Fruit fly (Drosophila melanogaster) whole organism, wandering third instar larva: ENCODE data around the gene CG9706.

Source experiments
- Abd-B ChIP-seq: fragments of >200 bp; optimal IDR thresholded peaks from 2 replicates; lab custom pipeline; 2017; ENCODE audit warnings: missing biosample characterization, missing genetic modification characterization
- CG32264 ChIP-seq: fragments of 200-800 bp; sonication (Bioruptor generic); optimal IDR thresholded peaks from 2 replicates; lab custom pipeline; 2016; ENCODE audit warnings: missing biosample characterization, missing genetic modification characterization
- CG9705 ChIP-seq: fragments of 200-800 bp; sonication (Bioruptor generic); optimal IDR thresholded peaks from 2 replicates; lab custom pipeline; 2018; ENCODE audit warnings: missing biosample characterization, mild to moderate bottlenecking, missing genetic modification characterization
- CrebA ChIP-seq: fragments of 200-800 bp; sonication (Bioruptor generic); optimal IDR thresholded peaks from 2 replicates; lab custom pipeline; 2016; ENCODE audit warnings: missing biosample characterization, mild to moderate bottlenecking, missing genetic modification characterization, borderline replicate concordance
- Dfd ChIP-seq: fragments of >200 bp; optimal IDR thresholded peaks from 2 replicates; lab custom pipeline; 2017; ENCODE audit warnings: missing biosample characterization, missing genetic modification characterization
- Dif ChIP-seq: fragments of 200-275, 200-300 bp; sonication (Bioruptor generic); optimal IDR thresholded peaks from 2 replicates; lab custom pipeline; 2018; ENCODE audit warnings: missing biosample characterization, missing genetic modification characterization; ENCODE audit not compliant: partially characterized antibody
- GATAd ChIP-seq: sonication (Bioruptor generic); optimal IDR thresholded peaks from 2 replicates; lab custom pipeline; 2016; ENCODE audit warnings: missing biosample characterization, missing genetic modification characterization
- Hnf4 ChIP-seq: fragments of 200-800 bp; sonication (Bioruptor generic); optimal IDR thresholded peaks from 2 replicates; lab custom pipeline; 2016; ENCODE audit warnings: missing biosample characterization, mild to moderate bottlenecking, missing genetic modification characterization
- Hr78 ChIP-seq: fragments of >200 bp; optimal IDR thresholded peaks from 2 replicates; lab custom pipeline; 2017; ENCODE audit warnings: missing biosample characterization, missing genetic modification characterization
- Jra ChIP-seq: sonication (Bioruptor generic); optimal IDR thresholded peaks from 2 replicates; lab custom pipeline; 2016; ENCODE audit warnings: missing biosample characterization, missing genetic modification characterization
- Mio ChIP-seq: sonication (Bioruptor generic); optimal IDR thresholded peaks from 2 replicates; lab custom pipeline; 2016; ENCODE audit warnings: missing biosample characterization, missing genetic modification characterization
- Myc ChIP-seq: fragments of >200 bp; optimal IDR thresholded peaks from 2 replicates; lab custom pipeline; 2017
- N ChIP-seq: fragments of >200 bp; optimal IDR thresholded peaks from 2 replicates; lab custom pipeline; 2018; ENCODE audit warnings: missing biosample characterization, missing external identifiers, missing genetic modification characterization
- OdsH ChIP-seq: fragments of 200-800 bp; sonication (Bioruptor generic); optimal IDR thresholded peaks from 2 replicates; lab custom pipeline; 2016; ENCODE audit warnings: missing biosample characterization, mild to moderate bottlenecking, missing genetic modification characterization
- Rel ChIP-seq, 2 experiments: fragments of 200-800 bp; sonication (Bioruptor generic) in 1 of 2; optimal IDR thresholded peaks; 2 replicates in 1 of 2; 3 replicates in 1 of 2; lab custom pipeline; 2016 to 2019; ENCODE audit warnings: mild to moderate bottlenecking in 2 of 2, missing biosample characterization in 2 of 2, missing genetic modification characterization in 2 of 2, moderate library complexity in 1 of 2
- Sp1 ChIP-seq: fragments of 200-800 bp; sonication (Bioruptor generic); optimal IDR thresholded peaks from 3 replicates; lab custom pipeline; 2019; ENCODE audit warnings: missing biosample characterization, mild to moderate bottlenecking, missing genetic modification characterization, moderate library complexity
- Vsx2 ChIP-seq: fragments of 200-300, 225-300 bp; sonication (Bioruptor generic); optimal IDR thresholded peaks from 2 replicates; lab custom pipeline; 2018; ENCODE audit warnings: missing biosample characterization, missing genetic modification characterization; ENCODE audit not compliant: partially characterized antibody
- br ChIP-seq: fragments of 200-800 bp; sonication (Bioruptor generic); optimal IDR thresholded peaks from 2 replicates; lab custom pipeline; 2016; ENCODE audit warnings: missing biosample characterization, missing genetic modification characterization
- brk ChIP-seq: fragments of 200-800 bp; sonication (Bioruptor generic); optimal IDR thresholded peaks from 2 replicates; lab custom pipeline; 2016; ENCODE audit warnings: missing biosample characterization, mild to moderate bottlenecking, missing genetic modification characterization
- dl ChIP-seq, 2 experiments: fragments of 175-275, 200-275 bp in 1 of 2; fragments of 200-275 bp in 1 of 2; sonication (Bioruptor generic); optimal IDR thresholded peaks; lab custom pipeline; 2018; ENCODE audit warnings: mild to moderate bottlenecking in 2 of 2, missing biosample characterization in 2 of 2, missing genetic modification characterization in 2 of 2, moderate library complexity in 2 of 2; ENCODE audit not compliant: partially characterized antibody in 2 of 2, insufficient read depth in 1 of 2
- dmrt93B ChIP-seq: fragments of 200-800 bp; sonication (Bioruptor generic); optimal IDR thresholded peaks from 2 replicates; lab custom pipeline; 2018; ENCODE audit warnings: missing biosample characterization, mild to moderate bottlenecking, missing genetic modification characterization
- dsf ChIP-seq: sonication (Bioruptor generic); optimal IDR thresholded peaks from 2 replicates; lab custom pipeline; 2016; ENCODE audit warnings: missing biosample characterization, missing genetic modification characterization, borderline replicate concordance
- ey ChIP-seq: fragments of 200-800 bp; sonication (Bioruptor generic); optimal IDR thresholded peaks from 2 replicates; lab custom pipeline; 2016; ENCODE audit warnings: missing biosample characterization, missing genetic modification characterization
- fru ChIP-seq: fragments of 200-800 bp; sonication (Bioruptor generic); optimal IDR thresholded peaks from 3 replicates; lab custom pipeline; 2016; ENCODE audit warnings: missing biosample characterization, mild to moderate bottlenecking, missing genetic modification characterization
- h ChIP-seq: fragments of 200-800 bp; sonication (Bioruptor generic); optimal IDR thresholded peaks from 3 replicates; lab custom pipeline; 2016; ENCODE audit warnings: missing biosample characterization, mild to moderate bottlenecking, missing genetic modification characterization
- jim ChIP-seq: fragments of 175-275, 200-325 bp; sonication (Bioruptor generic); optimal IDR thresholded peaks from 2 replicates; lab custom pipeline; 2016; ENCODE audit warnings: missing biosample characterization, mild to moderate bottlenecking, missing genetic modification characterization
- lola ChIP-seq: fragments of >200 bp; optimal IDR thresholded peaks from 2 replicates; lab custom pipeline; 2017; ENCODE audit warnings: missing biosample characterization, missing genetic modification characterization
- pan ChIP-seq: fragments of >200 bp; optimal IDR thresholded peaks from 2 replicates; lab custom pipeline; 2017
- psq ChIP-seq: fragments of 200-800 bp; sonication (Bioruptor generic); optimal IDR thresholded peaks from 3 replicates; lab custom pipeline; 2017; ENCODE audit warnings: missing biosample characterization, mild to moderate bottlenecking, missing genetic modification characterization, moderate library complexity
- rgr ChIP-seq: fragments of 200-800 bp; sonication (Bioruptor generic); optimal IDR thresholded peaks from 3 replicates; lab custom pipeline; 2016; ENCODE audit warnings: missing biosample characterization, mild to moderate bottlenecking, missing genetic modification characterization
- sage ChIP-seq: fragments of 200-800 bp; sonication (Bioruptor generic); optimal IDR thresholded peaks from 2 replicates; lab custom pipeline; 2016; ENCODE audit warnings: missing biosample characterization, mild to moderate bottlenecking, missing genetic modification characterization
- sv ChIP-seq: fragments of 200-800 bp; sonication (Bioruptor generic); optimal IDR thresholded peaks from 3 replicates; lab custom pipeline; 2016; ENCODE audit warnings: missing biosample characterization, missing genetic modification characterization
- tai ChIP-seq: sonication (Bioruptor generic); optimal IDR thresholded peaks from 2 replicates; lab custom pipeline; 2016; ENCODE audit warnings: missing biosample characterization, missing genetic modification characterization
- usp ChIP-seq: fragments of >200 bp; optimal IDR thresholded peaks from 2 replicates; lab custom pipeline; 2017; ENCODE audit warnings: missing biosample characterization, missing genetic modification characterization
- woc ChIP-seq: sonication (Bioruptor generic); optimal IDR thresholded peaks from 2 replicates; lab custom pipeline; 2016; ENCODE audit warnings: missing biosample characterization, mild to moderate bottlenecking, missing genetic modification characterization

Gene CG9706

DNA sequence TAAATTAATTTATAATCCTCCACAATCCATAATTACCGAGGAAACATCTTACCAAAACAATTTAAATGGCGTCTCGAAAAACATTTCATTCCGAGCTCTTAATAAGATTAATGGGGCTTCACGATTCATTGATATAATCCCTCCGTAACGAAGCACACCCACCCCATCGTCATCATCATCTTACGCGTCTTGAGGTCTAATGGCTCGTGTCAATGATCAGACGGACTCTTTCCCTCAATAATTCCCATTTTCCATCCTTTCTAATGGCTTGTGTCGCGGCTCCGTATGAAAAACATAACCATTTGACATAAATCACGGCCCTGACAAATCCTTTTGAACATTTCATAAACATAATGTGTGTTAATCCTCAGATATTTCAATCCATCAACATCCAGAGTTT is 15.9 kb upstream of the CG9706 start:
- TF ChIP-seq dsf (no peak), Sp1 (GFP tag; lab: Kevin White, UChicago) (no peak), usp (GFP tag; lab: Kevin White, UChicago) (no peak), sage (GFP tag; lab: Kevin White, UChicago) (no peak), tai (GFP tag; lab: Kevin White, UChicago) (no peak), sv (GFP tag; lab: Kevin White, UChicago) (no peak), dl (GFP tag; optimal IDR thresholded peaks at IDR 0.05; lab: Kevin White, UChicago; ENCODE audit: insufficient read depth in 1 of 2, partially characterized antibody in 2 of 2) (no peak), psq (GFP tag; lab: Kevin White, UChicago) (no peak), brk (GFP tag; lab: Kevin White, UChicago) (no peak), Hr78 (GFP tag; lab: Kevin White, UChicago) (no peak), lola (no peak), Myc (lab: Kevin White, UChicago) (no peak), pan (no peak), Dfd (no peak), Vsx2 (GFP tag; lab: Kevin White, UChicago) (no peak), CrebA (GFP tag; lab: Kevin White, UChicago) (no peak), Mio (GFP tag; lab: Kevin White, UChicago) (no peak), Abd-B (no peak), Dif (GFP tag; lab: Kevin White, UChicago) (no peak), rgr (GFP tag; lab: Kevin White, UChicago) (no peak)

DNA sequence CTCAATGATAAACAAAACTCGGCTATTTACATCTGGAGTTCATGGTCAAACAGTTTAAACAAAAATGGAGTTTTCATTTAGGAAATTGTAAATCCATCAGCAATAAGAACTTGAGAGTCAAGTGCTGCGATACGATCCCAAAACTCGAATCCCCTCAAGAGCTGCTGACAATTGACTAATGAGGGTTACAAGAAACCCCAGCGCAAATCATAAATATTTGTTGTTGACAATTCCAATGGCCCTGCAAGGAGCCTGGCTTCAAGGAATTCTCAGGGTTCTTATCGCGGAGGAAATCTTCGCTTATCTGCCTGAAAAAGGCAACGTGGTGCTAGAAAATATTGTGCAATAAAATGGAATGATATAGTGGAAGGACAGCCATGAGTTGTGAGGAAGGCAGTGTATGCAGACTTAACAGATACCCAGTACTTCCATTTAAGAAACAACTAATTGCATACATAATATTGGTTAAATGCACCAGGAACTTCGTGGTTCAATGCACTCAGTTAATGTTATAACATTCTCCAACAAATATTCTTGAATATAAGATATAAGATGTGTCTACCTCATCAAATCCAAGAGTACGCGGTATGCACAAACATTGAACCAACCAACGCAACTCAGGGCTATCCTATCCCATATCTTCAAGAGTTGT is 14.7 kb upstream of the CG9706 start:
- TF ChIP-seq Hr78 (GFP tag; lab: Kevin White, UChicago) (no peak), dmrt93B (GFP tag; lab: Kevin White, UChicago) (no peak), Vsx2 (GFP tag; lab: Kevin White, UChicago) (no peak), CG32264 (GFP tag; lab: Kevin White, UChicago) (no peak)

DNA sequence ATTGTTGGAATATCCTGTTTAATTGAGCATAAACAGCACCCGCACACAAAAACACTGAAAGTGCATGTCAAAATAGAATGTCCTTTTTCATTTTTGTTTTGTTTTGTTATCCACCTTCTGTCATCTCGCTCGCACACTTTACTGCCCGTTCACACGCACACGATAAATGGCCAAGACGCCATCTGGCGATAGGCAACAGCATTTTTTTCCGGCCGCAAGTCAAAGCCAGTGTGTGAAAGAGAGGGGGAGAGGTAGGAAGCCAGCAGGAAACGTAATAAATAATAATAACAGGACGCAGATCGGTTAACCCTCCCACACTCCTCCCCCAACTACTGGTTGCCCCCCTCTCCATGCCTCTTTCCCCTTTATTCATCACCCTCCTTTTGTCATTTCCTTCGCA is 12.9 kb upstream of the CG9706 start:
- no peak for TF ChIP-seq dsf
- peak; percentile 6 for TF ChIP-seq CG9705 (GFP tag; lab: Kevin White, UChicago)
- peak; percentile 92 for TF ChIP-seq psq (GFP tag; lab: Kevin White, UChicago)

DNA sequence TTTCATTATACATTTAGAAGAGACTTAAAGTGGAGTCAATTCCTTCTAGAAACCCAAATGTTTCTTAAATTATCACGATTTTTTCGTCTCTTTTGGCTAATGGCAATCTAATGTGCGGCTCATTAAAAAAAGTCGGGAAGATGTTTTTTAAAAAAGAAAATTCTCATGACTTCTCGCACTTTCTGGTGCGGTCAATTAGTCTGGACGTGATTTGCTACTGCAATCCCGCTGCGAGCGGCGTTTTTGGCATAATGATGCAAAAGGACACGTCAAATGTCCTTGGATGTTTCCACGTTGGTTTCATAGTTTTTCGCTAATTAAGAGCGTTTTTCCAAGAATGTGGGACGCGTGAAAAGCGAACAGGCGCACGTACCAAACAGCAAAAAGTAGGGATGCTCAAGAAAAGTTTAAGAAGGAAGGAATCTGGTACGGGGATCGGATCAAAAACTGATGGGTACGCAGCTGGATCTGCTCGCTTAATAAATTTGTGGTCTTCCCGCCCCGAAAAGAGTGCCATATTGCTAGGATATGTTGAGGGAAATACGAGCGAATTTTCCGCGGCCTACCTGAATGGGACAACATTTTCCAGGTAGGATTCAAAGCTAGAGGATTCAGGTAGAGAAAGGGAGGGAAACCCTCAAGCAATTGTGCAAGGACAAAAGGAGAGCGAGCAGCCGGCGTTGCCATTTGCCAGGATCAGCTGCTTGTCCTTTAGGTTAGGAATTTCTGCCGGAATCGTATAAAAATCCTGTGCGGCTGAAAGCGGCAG is 9.9 kb upstream of the CG9706 start:
- TF ChIP-seq rgr (GFP tag; lab: Kevin White, UChicago) (no peak), woc (no peak), pan (no peak), GATAd (GFP tag; lab: Kevin White, UChicago) (no peak), Hnf4 (GFP tag; lab: Kevin White, UChicago) (no peak), N (GFP tag; lab: Kevin White, UChicago) (no peak), CG9705 (GFP tag; lab: Kevin White, UChicago) (no peak), OdsH (GFP tag; lab: Kevin White, UChicago) (no peak)

DNA sequence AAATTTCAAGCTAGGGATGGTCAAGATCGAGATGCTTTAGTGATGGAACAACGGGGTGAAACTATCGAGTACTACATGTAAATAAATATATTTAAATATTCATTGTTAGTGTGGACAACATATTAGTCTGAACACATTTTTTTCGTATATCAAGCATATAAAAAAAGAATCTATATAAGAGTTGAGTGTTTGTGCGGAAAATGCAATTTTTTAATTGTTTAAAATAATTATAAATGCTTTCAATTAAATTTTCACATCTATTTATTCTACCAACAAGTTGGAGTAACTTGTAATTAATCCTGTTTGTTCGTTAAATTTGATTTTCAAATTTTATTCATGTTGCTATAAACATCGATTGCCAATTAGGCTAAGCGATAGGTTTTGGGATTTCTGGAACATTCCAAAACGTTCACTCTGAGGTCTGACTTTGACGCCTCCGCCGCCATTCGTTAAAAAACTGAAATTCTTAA is 3.1 kb upstream of the CG9706 start, which contains the start of the genes mus302 and CG9705:
Gene mus302 (minus strand): TSS at position 33 of the 470 bp plus-strand sequence.
Gene CG9705 (plus strand): TSS at position 397 of the 470 bp plus-strand sequence.
- peak; percentile 14 for TF ChIP-seq Myc (lab: Kevin White, UChicago)
- TF ChIP-seq dl (GFP tag; optimal IDR thresholded peaks at IDR 0.05; lab: Kevin White, UChicago; ENCODE audit: insufficient read depth in 1 of 2, partially characterized antibody in 2 of 2): no peak
- TF ChIP-seq sage (GFP tag; lab: Kevin White, UChicago): no peak
- peak; percentile 26 for TF ChIP-seq sv (GFP tag; lab: Kevin White, UChicago)
- no peak for TF ChIP-seq Hnf4 (GFP tag; lab: Kevin White, UChicago)
- peak; percentile 26 for TF ChIP-seq dsf
- no peak for TF ChIP-seq CG32264 (GFP tag; lab: Kevin White, UChicago)
- TF ChIP-seq tai (GFP tag; lab: Kevin White, UChicago): no peak
- TF ChIP-seq GATAd (GFP tag; lab: Kevin White, UChicago): no peak
- TF ChIP-seq Hr78 (GFP tag; lab: Kevin White, UChicago): no peak
- TF ChIP-seq Jra: no peak
- no peak for TF ChIP-seq N (GFP tag; lab: Kevin White, UChicago)
- TF ChIP-seq psq (GFP tag; lab: Kevin White, UChicago): peak; percentile 45
- peak; percentile 36 for TF ChIP-seq OdsH (GFP tag; lab: Kevin White, UChicago)
- peak; percentile 32 for TF ChIP-seq Sp1 (GFP tag; lab: Kevin White, UChicago)
- TF ChIP-seq Rel (GFP tag; optimal IDR thresholded peaks at IDR 0.05; lab: Kevin White, UChicago): no peak
- peak; percentile 4 for TF ChIP-seq Rel (tag; optimal IDR thresholded peaks at IDR 0.05; lab: Kevin White, UChicago)
- no peak for TF ChIP-seq dmrt93B (GFP tag; lab: Kevin White, UChicago)
- TF ChIP-seq Vsx2 (GFP tag; lab: Kevin White, UChicago): no peak
- peak; percentile 11 for TF ChIP-seq fru (GFP tag; lab: Kevin White, UChicago)
- TF ChIP-seq h (GFP tag; lab: Kevin White, UChicago): peak; percentile 42
- TF ChIP-seq br (GFP tag; lab: Kevin White, UChicago): peak; percentile 17
- TF ChIP-seq brk (GFP tag; lab: Kevin White, UChicago): no peak
- no peak for TF ChIP-seq ey (GFP tag; lab: Kevin White, UChicago)
- peak; percentile 37 for TF ChIP-seq rgr (GFP tag; lab: Kevin White, UChicago)
- peak; percentile 69 for TF ChIP-seq woc
- no peak for TF ChIP-seq CrebA (GFP tag; lab: Kevin White, UChicago)
- TF ChIP-seq Dfd: no peak
- TF ChIP-seq CG9705 (GFP tag; lab: Kevin White, UChicago): peak; percentile 75
- TF ChIP-seq jim (GFP tag; lab: Kevin White, UChicago): no peak
- no peak for TF ChIP-seq Mio (GFP tag; lab: Kevin White, UChicago)
